Worm (Caenorhabditis elegans): Measurements from ENCODE around the gene F13E9.13.

- TF ChIP-seq cog-1 (tag; optimal IDR thresholded peaks at IDR 0.05) (no peak), ztf-29 (GFP tag; IDR thresholded peaks at IDR 0.05) (no peak), ztf-23 (GFP tag; IDR thresholded peaks at IDR 0.05) (no peak), T22C8.4 (GFP tag; IDR thresholded peaks at IDR 0.05) (no peak), ref-1 (GFP tag; conservative IDR thresholded peaks at IDR 0.05) (no peak), tab-1 (GFP tag; IDR thresholded peaks at IDR 0.05) (no peak), med-1 (GFP tag; optimal IDR thresholded peaks at IDR 0.05; ENCODE audit: insufficient read depth) (no peak), klf-2 (GFP tag; conservative IDR thresholded peaks at IDR 0.05) (no peak)
Observed at ce11 chrIV:10864031-10864430, 17.3 kb upstream of the F13E9.13 start, which contains the start of gene nish-1.
